Worm (Caenorhabditis elegans) whole organism, L4 larva: ENCODE results near the gene F09C6.11.

Experiments
- T26A8.4 ChIP-seq: fragments of 200-800 bp; sonication (Bioruptor generic); IDR thresholded peaks from 2 replicates; pipeline ENCODE4 v1.3.6; 2022; ENCODE audit warnings: missing genetic modification characterization, missing compliant biosample characterization
- ama-1 ChIP-seq: fragments of 150-350 bp; optimal IDR thresholded peaks from 2 replicates; lab custom pipeline; 2014; ENCODE audit warnings: inconsistent platforms, mixed read lengths
- arid-1 ChIP-seq: fragments of 200-800 bp; sonication (Bioruptor generic); conservative IDR thresholded peaks from 2 replicates; pipeline ENCODE4 v1.3.6; 2022; ENCODE audit warnings: missing genetic modification reagents, missing genetic modification characterization, missing compliant biosample characterization
- dmd-6 ChIP-seq: fragments of 200-800 bp; sonication (Bioruptor generic); IDR thresholded peaks from 2 replicates; pipeline ENCODE4 v1.3.6; 2022; ENCODE audit warnings: missing genetic modification reagents, missing genetic modification characterization, missing compliant biosample characterization
- lin-13 ChIP-seq: fragments of 150-350 bp; optimal IDR thresholded peaks from 2 replicates; lab custom pipeline; 2014; ENCODE audit warnings: missing biosample characterization, missing genetic modification reagents, missing genetic modification characterization
- mdt-29 ChIP-seq: fragments of 200-800 bp; sonication (Bioruptor generic); IDR thresholded peaks from 2 replicates; pipeline ENCODE4 v1.3.6; 2022; ENCODE audit warnings: missing genetic modification reagents, missing genetic modification characterization, missing compliant biosample characterization
- nhr-11 ChIP-seq: fragments of 150-350 bp; optimal IDR thresholded peaks from 2 replicates; lab custom pipeline; 2014; ENCODE audit warnings: missing biosample characterization, missing genetic modification characterization
- nhr-237 ChIP-seq: sonication (generic microtip); optimal IDR thresholded peaks from 2 replicates; lab custom pipeline; 2017; ENCODE audit warnings: missing biosample characterization, missing genetic modification characterization
- nhr-76 ChIP-seq: fragments of 150-350 bp; optimal IDR thresholded peaks from 2 replicates; lab custom pipeline; 2014; ENCODE audit warnings: missing biosample characterization, missing genetic modification characterization
- sdz-12 ChIP-seq: fragments of 200-800 bp; sonication (Bioruptor generic); optimal IDR thresholded peaks from 2 replicates; lab custom pipeline; 2018; ENCODE audit warnings: mild to moderate bottlenecking, missing genetic modification characterization, missing compliant biosample characterization
- spr-3 ChIP-seq: fragments of 200-800 bp; sonication (Bioruptor generic); optimal IDR thresholded peaks from 2 replicates; lab custom pipeline; 2018; ENCODE audit warnings: mild to moderate bottlenecking, missing genetic modification characterization, missing compliant biosample characterization
- ztf-7 ChIP-seq: fragments of 150-350 bp; optimal IDR thresholded peaks from 2 replicates; lab custom pipeline; 2014; ENCODE audit warnings: missing biosample characterization, missing genetic modification characterization

DNA sequence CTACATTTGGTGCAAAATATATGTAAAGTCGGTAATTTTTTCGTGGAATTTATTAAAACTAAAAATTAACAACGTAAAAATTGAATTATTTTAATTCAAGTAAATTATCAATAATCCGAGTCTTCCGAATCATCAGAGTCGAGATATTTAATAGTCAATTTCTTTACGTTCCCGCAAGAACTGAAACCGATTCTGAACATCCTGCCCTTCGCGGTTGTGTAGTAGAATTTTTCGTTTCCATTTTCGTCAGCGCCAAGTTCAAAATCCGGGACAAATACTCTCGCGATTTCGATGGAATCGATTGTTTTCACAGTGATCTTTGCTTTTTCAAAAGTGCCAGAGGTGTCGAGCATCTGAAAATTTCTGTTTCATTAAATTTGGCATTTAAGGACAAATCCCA, 37.6 kb upstream of the F09C6.11 start:
- TF ChIP-seq nhr-237 (tag; lab: Kevin White, UChicago) (no peak), spr-3 (no peak), lin-13 (GFP tag; lab: Kevin White, UChicago) (no peak), dmd-6 (GFP tag; lab: Robert Waterston, UW) (no peak), nhr-11 (tag; lab: Kevin White, UChicago) (no peak), nhr-76 (tag; lab: Kevin White, UChicago) (no peak), mdt-29 (no peak), ztf-7 (tag; lab: Kevin White, UChicago) (no peak), arid-1 (GFP tag; lab: Robert Waterston, UW) (no peak), sdz-12 (no peak), ama-1 (lab: Kevin White, UChicago) (no peak), T26A8.4 (no peak)
